Worm (Caenorhabditis elegans) whole organism, mixed stage, embryonic: ENCODE measurements around the gene C01G10.1.

Experiments
- bed-3 ChIP-seq: fragments of 200-800 bp; sonication (Bioruptor generic); optimal IDR thresholded peaks from 3 replicates; lab custom pipeline; 2018; ENCODE audit warnings: mild to moderate bottlenecking, missing genetic modification characterization, moderate library complexity, missing compliant biosample characterization
- blmp-1 ChIP-seq: fragments of 150-350 bp; optimal IDR thresholded peaks from 2 replicates; lab custom pipeline; 2014; ENCODE audit warnings: missing biosample characterization, missing genetic modification characterization
- cnd-1 ChIP-seq: fragments of 200-800 bp; sonication (Bioruptor generic); optimal IDR thresholded peaks from 2 replicates; lab custom pipeline; 2018; ENCODE audit warnings: mild to moderate bottlenecking, missing genetic modification characterization, missing compliant biosample characterization
- drap-1 ChIP-seq: fragments of 200-800 bp; sonication (Bioruptor generic); optimal IDR thresholded peaks from 3 replicates; lab custom pipeline; 2018; ENCODE audit warnings: mild to moderate bottlenecking, missing genetic modification characterization, missing compliant biosample characterization
- elt-1 ChIP-seq: sonication (generic microtip); optimal IDR thresholded peaks from 2 replicates; lab custom pipeline; 2017; ENCODE audit warnings: missing genetic modification characterization, mild to moderate bottlenecking, missing compliant biosample characterization, antibody characterized with exemption, moderate library complexity, borderline replicate concordance; ENCODE audit not compliant: insufficient read depth
- elt-3 ChIP-seq: fragments of 150-350 bp; optimal IDR thresholded peaks from 2 replicates; lab custom pipeline; 2014; ENCODE audit warnings: missing biosample characterization, missing genetic modification characterization
- ham-2 ChIP-seq: fragments of 200-800 bp; sonication (Bioruptor generic); optimal IDR thresholded peaks from 2 replicates; lab custom pipeline; 2018; ENCODE audit warnings: mild to moderate bottlenecking, missing genetic modification characterization, missing compliant biosample characterization
- hlh-1 ChIP-seq: fragments of 150-350 bp; optimal IDR thresholded peaks from 2 replicates; lab custom pipeline; 2014; ENCODE audit warnings: missing biosample characterization, missing genetic modification reagents, missing genetic modification characterization
- lin-32 ChIP-seq: fragments of 200-800 bp; sonication (Bioruptor generic); optimal IDR thresholded peaks from 2 replicates; lab custom pipeline; 2018; ENCODE audit warnings: mild to moderate bottlenecking, missing genetic modification characterization, missing compliant biosample characterization
- lsy-2 ChIP-seq: fragments of 150-350 bp; optimal IDR thresholded peaks from 2 replicates; lab custom pipeline; 2014; ENCODE audit warnings: missing biosample characterization, missing genetic modification characterization
- mab-5 ChIP-seq: fragments of 150-350 bp; optimal IDR thresholded peaks from 2 replicates; lab custom pipeline; 2014; ENCODE audit warnings: missing biosample characterization, missing genetic modification characterization
- mls-2 ChIP-seq: sonication (generic microtip); optimal IDR thresholded peaks from 2 replicates; lab custom pipeline; 2016; ENCODE audit warnings: mild to moderate bottlenecking, missing genetic modification characterization, moderate library complexity, missing compliant biosample characterization
- nhr-12 ChIP-seq: fragments of 150-350 bp; optimal IDR thresholded peaks from 2 replicates; lab custom pipeline; 2014; ENCODE audit warnings: missing biosample characterization, missing genetic modification characterization
- nhr-2 ChIP-seq: fragments of 150-350 bp; optimal IDR thresholded peaks from 2 replicates; lab custom pipeline; 2014; ENCODE audit warnings: missing biosample characterization, missing genetic modification characterization
- nhr-237 ChIP-seq: fragments of 150-350 bp; optimal IDR thresholded peaks from 2 replicates; lab custom pipeline; 2014; ENCODE audit warnings: missing biosample characterization, missing genetic modification characterization
- nhr-28 ChIP-seq: fragments of 150-350 bp; optimal IDR thresholded peaks from 2 replicates; lab custom pipeline; 2014; ENCODE audit warnings: missing biosample characterization, missing genetic modification characterization
- sem-2 ChIP-seq: fragments of 200-800 bp; sonication (Bioruptor generic); optimal IDR thresholded peaks from 2 replicates; lab custom pipeline; 2018; ENCODE audit warnings: mild to moderate bottlenecking, missing genetic modification characterization, missing compliant biosample characterization
- snpc-4 ChIP-seq: fragments of 150-350 bp; optimal IDR thresholded peaks from 2 replicates; lab custom pipeline; 2014; ENCODE audit warnings: missing biosample characterization, missing genetic modification characterization
- sptf-1 ChIP-seq: sonication (generic microtip); optimal IDR thresholded peaks from 2 replicates; lab custom pipeline; 2017; ENCODE audit warnings: mild to moderate bottlenecking, missing genetic modification characterization, moderate library complexity, missing compliant biosample characterization
- tbx-8 ChIP-seq: fragments of 200-800 bp; sonication (Bioruptor generic); optimal IDR thresholded peaks from 2 replicates; lab custom pipeline; 2018; ENCODE audit warnings: mild to moderate bottlenecking, missing genetic modification characterization, moderate library complexity, missing compliant biosample characterization
- unc-62 ChIP-seq: fragments of 150-350 bp; optimal IDR thresholded peaks from 2 replicates; lab custom pipeline; 2014; ENCODE audit warnings: missing biosample characterization, missing genetic modification reagents, missing genetic modification characterization
- zip-8 ChIP-seq: fragments of 150-350 bp; optimal IDR thresholded peaks from 2 replicates; lab custom pipeline; 2014; ENCODE audit warnings: missing biosample characterization, missing genetic modification characterization

C01G10.1 gene

DNA sequence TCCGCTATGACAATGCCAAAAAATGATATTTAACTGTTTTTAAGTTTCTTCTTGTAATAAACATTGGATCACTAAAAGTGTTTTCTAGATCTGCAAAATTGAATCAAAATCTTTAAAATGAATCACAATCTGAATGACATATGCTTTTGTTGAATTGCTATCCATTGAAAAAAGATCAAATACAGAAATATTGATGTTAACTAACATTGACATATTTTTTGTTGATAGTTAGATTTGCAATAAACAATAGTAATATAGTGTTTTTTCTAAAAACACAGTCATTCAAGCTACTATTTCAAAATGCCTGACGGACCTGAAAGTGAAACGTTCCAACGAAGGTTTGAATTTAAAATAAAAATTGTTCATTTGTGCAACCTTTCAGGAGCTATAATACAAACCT lies 51.1 kb downstream of the C01G10.1 start, which contains the start of gene T09F5.2:
T09F5.2 (plus strand) TSS at position 301 of the 400 bp plus-strand sequence.
- TF ChIP-seq elt-1 (tag; lab: Kevin White, UChicago) (no peak), sem-2 (GFP tag; lab: Kevin White, UChicago) (no peak), hlh-1 (tag; lab: Kevin White, UChicago) (no peak), unc-62 (no peak), nhr-28 (tag; lab: Kevin White, UChicago) (no peak), lsy-2 (tag; lab: Kevin White, UChicago) (no peak), nhr-12 (tag; lab: Kevin White, UChicago) (no peak), cnd-1 (tag; lab: Kevin White, UChicago) (no peak), nhr-2 (no peak), nhr-237 (no peak), tbx-8 (GFP tag; lab: Kevin White, UChicago) (no peak)

DNA sequence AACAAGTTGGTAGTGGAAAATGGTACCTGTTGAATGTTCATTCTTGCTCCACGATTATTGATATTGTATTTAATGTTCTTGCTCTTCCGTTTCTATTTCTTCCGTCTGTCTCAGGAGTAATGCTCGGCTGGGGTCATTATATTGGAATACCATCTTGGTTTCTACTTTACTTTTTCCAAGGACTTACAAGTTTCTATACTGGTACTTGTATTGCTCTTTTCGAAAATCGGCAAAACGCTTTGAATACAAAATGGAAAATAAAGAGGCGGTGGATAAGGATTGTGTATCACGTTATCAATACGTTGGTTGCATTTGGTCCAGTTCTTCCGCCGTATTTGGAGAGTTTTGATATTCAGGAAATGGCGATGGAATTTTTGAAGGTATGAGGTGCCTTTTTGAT lies 52.5 kb downstream of the C01G10.1 start:
- TF ChIP-seq sptf-1 (tag; lab: Kevin White, UChicago) (no peak), lsy-2 (tag; lab: Kevin White, UChicago) (no peak), lin-32 (GFP tag; lab: Kevin White, UChicago) (no peak), snpc-4 (no peak), blmp-1 (no peak), tbx-8 (GFP tag; lab: Kevin White, UChicago) (no peak), unc-62 (no peak), mab-5 (no peak)

DNA sequence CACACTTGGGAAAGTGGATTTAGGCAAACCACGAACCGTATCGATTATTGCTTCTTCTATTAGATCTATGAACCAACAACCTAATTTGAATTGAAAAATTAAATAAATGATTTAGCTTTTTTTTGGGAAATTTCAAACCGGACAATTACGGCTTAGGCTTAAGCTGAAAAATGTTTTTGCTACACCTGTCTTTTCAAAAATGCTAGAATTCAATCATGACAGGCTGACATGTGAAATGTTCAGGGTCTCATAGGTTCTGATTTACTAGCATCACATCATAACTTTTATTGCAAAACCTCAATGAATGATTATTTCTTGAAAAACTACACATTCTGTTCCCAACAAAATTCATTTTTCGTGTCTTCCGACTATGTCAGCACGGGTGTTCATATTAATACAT lies 53.7 kb downstream of the C01G10.1 start, which contains the start of gene srh-55:
srh-55 (plus strand) TSS at position 301 of the 400 bp plus-strand sequence.
- TF ChIP-seq drap-1 (GFP tag; lab: Kevin White, UChicago) (no peak), nhr-28 (tag; lab: Kevin White, UChicago) (no peak), nhr-237 (no peak), mls-2 (tag; lab: Kevin White, UChicago) (no peak), bed-3 (no peak), elt-3 (no peak), lsy-2 (tag; lab: Kevin White, UChicago) (no peak), ham-2 (GFP tag; lab: Kevin White, UChicago) (no peak), cnd-1 (tag; lab: Kevin White, UChicago) (no peak), elt-1 (tag; lab: Kevin White, UChicago) (no peak), zip-8 (no peak)
- TF ChIP-seq, all 35 proteins: peak for 0
